Worm (Caenorhabditis elegans): ENCODE results near the gene F53H2.1.

F53H2.1 gene

ce11 chrV:20418768-20419167 lies 31.3 kb downstream of the F53H2.1 start:
- TF ChIP-seq rnt-1 (tag; optimal IDR thresholded peaks at IDR 0.05): peak; percentile 47
- TF ChIP-seq Y116A8C.19 (tag; optimal IDR thresholded peaks at IDR 0.05; ENCODE audit: borderline replicate concordance): no peak
- TF ChIP-seq unc-62 (GFP tag; optimal IDR thresholded peaks at IDR 0.05): no peak
- no peak for TF ChIP-seq ceh-90 (tag; optimal IDR thresholded peaks at IDR 0.05)
- no peak for TF ChIP-seq elt-3 (tag; optimal IDR thresholded peaks at IDR 0.05)
- no peak for TF ChIP-seq isw-1 (GFP tag; IDR thresholded peaks at IDR 0.05)
- TF ChIP-seq ces-1 (GFP tag; optimal IDR thresholded peaks at IDR 0.05): no peak
- TF ChIP-seq mdl-1 (tag; optimal IDR thresholded peaks at IDR 0.05): peak in 1 of 2 experiments; percentile 98
- peak in 2 of 3 experiments; percentile 50 to 52 for TF ChIP-seq dpl-1 (GFP tag; optimal IDR thresholded peaks at IDR 0.05)
- TF ChIP-seq unc-130 (tag; optimal IDR thresholded peaks at IDR 0.05): peak; percentile 93
- TF ChIP-seq dsc-1 (tag; optimal IDR thresholded peaks at IDR 0.05): no peak
- TF ChIP-seq lin-35 (GFP tag; optimal IDR thresholded peaks at IDR 0.05): peak in 1 of 2 experiments; percentile 83
- peak; percentile 18 for TF ChIP-seq C04F5.9 (tag; optimal IDR thresholded peaks at IDR 0.05)
- no peak for TF ChIP-seq hpl-2 (GFP tag; optimal IDR thresholded peaks at IDR 0.05)
- peak; percentile 62 for TF ChIP-seq ztf-4 (tag; optimal IDR thresholded peaks at IDR 0.05)
- TF ChIP-seq fos-1 (tag; optimal IDR thresholded peaks at IDR 0.05): peak; percentile 6
- TF ChIP-seq swsn-7 (tag; optimal IDR thresholded peaks at IDR 0.05): peak; percentile 38
- TF ChIP-seq tbx-2 (tag; optimal IDR thresholded peaks at IDR 0.05): peak; percentile 62
- peak; percentile 57 for TF ChIP-seq nhr-47 (tag; optimal IDR thresholded peaks at IDR 0.05)
- no peak for TF ChIP-seq egl-27 (tag; optimal IDR thresholded peaks at IDR 0.05)
- TF ChIP-seq alr-1 (tag; optimal IDR thresholded peaks at IDR 0.05; ENCODE audit: borderline replicate concordance): no peak
- no peak for TF ChIP-seq nhr-12 (tag; optimal IDR thresholded peaks at IDR 0.05)
- TF ChIP-seq C16A3.4 (tag; optimal IDR thresholded peaks at IDR 0.05): peak; percentile 72
- TF ChIP-seq nhr-84 (tag; optimal IDR thresholded peaks at IDR 0.05): no peak
- TF ChIP-seq mef-2 (tag; optimal IDR thresholded peaks at IDR 0.05): no peak
- TF ChIP-seq pag-3 (tag; optimal IDR thresholded peaks at IDR 0.05; ENCODE audit: borderline replicate concordance, insufficient read depth): no peak
- TF ChIP-seq ceh-82 (tag; optimal IDR thresholded peaks at IDR 0.05): no peak
- TF ChIP-seq ceh-8 (GFP tag; optimal IDR thresholded peaks at IDR 0.05): no peak
- peak; percentile 90 for TF ChIP-seq lin-14 (GFP tag; optimal IDR thresholded peaks at IDR 0.05)
- no peak for TF ChIP-seq ztf-11 (tag; optimal IDR thresholded peaks at IDR 0.05)
- TF ChIP-seq efl-1 (optimal IDR thresholded peaks at IDR 0.05): peak; percentile 30 to 36
- TF ChIP-seq efl-1 (GFP tag; optimal IDR thresholded peaks at IDR 0.05 in 1 of 2): peak; percentile 4 to 94
- TF ChIP-seq nhr-20 (tag; optimal IDR thresholded peaks at IDR 0.05): peak; percentile 85
- TF ChIP-seq zip-4 (GFP tag; optimal IDR thresholded peaks at IDR 0.05): peak; percentile 14
- TF ChIP-seq nhr-90 (tag; optimal IDR thresholded peaks at IDR 0.05; ENCODE audit: poor library complexity): peak; percentile 63
- peak; percentile 34 for TF ChIP-seq nhr-11 (tag; optimal IDR thresholded peaks at IDR 0.05)
- peak; percentile 4 for TF ChIP-seq sox-4 (tag; optimal IDR thresholded peaks at IDR 0.05)
- TF ChIP-seq skn-1 (tag; optimal IDR thresholded peaks at IDR 0.05): peak; percentile 37
- peak; percentile 26; the same call in 1 of the 2 replicates for TF ChIP-seq ceh-88 (GFP tag; IDR thresholded peaks at IDR 0.05)
- peak; percentile 76 for TF ChIP-seq ama-1 (optimal IDR thresholded peaks at IDR 0.05)
- TF ChIP-seq xbp-1 (tag; optimal IDR thresholded peaks at IDR 0.05): peak; percentile 38
- peak; percentile 41 to 57 for TF ChIP-seq lsy-2 (tag; optimal IDR thresholded peaks at IDR 0.05)
- peak; percentile 40 for TF ChIP-seq lin-13 (GFP tag; optimal IDR thresholded peaks at IDR 0.05)
- TF ChIP-seq hlh-4 (tag; optimal IDR thresholded peaks at IDR 0.05): no peak
- peak; percentile 71 for TF ChIP-seq nhr-85 (tag)
- peak; percentile 61 for TF ChIP-seq mep-1 (tag; optimal IDR thresholded peaks at IDR 0.05)
- peak; percentile 93 for TF ChIP-seq elt-2 (tag; optimal IDR thresholded peaks at IDR 0.05)
- TF ChIP-seq snu-23 (GFP tag; optimal IDR thresholded peaks at IDR 0.05): peak; percentile 71
- TF ChIP-seq nhr-237 (tag; optimal IDR thresholded peaks at IDR 0.05): no peak
- TF ChIP-seq jun-1 (tag; optimal IDR thresholded peaks at IDR 0.05): peak; percentile 72
- peak; percentile 42 for TF ChIP-seq vab-15 (tag; optimal IDR thresholded peaks at IDR 0.05)
- peak; percentile 55 for TF ChIP-seq irx-1 (tag; optimal IDR thresholded peaks at IDR 0.05)
- TF ChIP-seq nhr-28 (tag; optimal IDR thresholded peaks at IDR 0.05): no peak
- TF ChIP-seq blmp-1 (tag; optimal IDR thresholded peaks at IDR 0.05): peak; percentile 38

Measured in whole organism, L1 larva.